Worm (Caenorhabditis elegans) whole organism, L4 larva: ENCODE data around the gene K01G5.10.

Experiments used
- F26F4.8 ChIP-seq: fragments of 200-800 bp; sonication (Bioruptor generic); conservative IDR thresholded peaks from 2 replicates; pipeline ENCODE4 v1.3.6; 2022; ENCODE audit warnings: missing genetic modification characterization, missing compliant biosample characterization
- F37D6.2 ChIP-seq: sonication (generic microtip); optimal IDR thresholded peaks from 2 replicates; lab custom pipeline; 2016; ENCODE audit warnings: mild to moderate bottlenecking, missing genetic modification characterization, missing compliant biosample characterization
- F49E8.2 ChIP-seq: sonication (generic microtip); optimal IDR thresholded peaks from 2 replicates; lab custom pipeline; 2016; ENCODE audit warnings: missing compliant biosample characterization, mild to moderate bottlenecking, missing genetic modification characterization, borderline replicate concordance
- R02D3.7 ChIP-seq: fragments of 150-350 bp; sonication (generic microtip); optimal IDR thresholded peaks from 3 replicates; lab custom pipeline; 2014; ENCODE audit warnings: missing biosample characterization, missing genetic modification characterization
- T20F7.1 ChIP-seq: fragments of 200-800 bp; sonication (Bioruptor generic); optimal IDR thresholded peaks from 2 replicates; lab custom pipeline; 2018; ENCODE audit warnings: mild to moderate bottlenecking, missing genetic modification characterization, missing compliant biosample characterization
- T26A8.4 ChIP-seq: fragments of 200-800 bp; sonication (Bioruptor generic); IDR thresholded peaks from 2 replicates; pipeline ENCODE4 v1.3.6; 2022; ENCODE audit warnings: missing genetic modification characterization, missing compliant biosample characterization
- Y105C5A.15 ChIP-seq: fragments of 200-800 bp; sonication (Bioruptor generic); IDR thresholded peaks from 2 replicates; pipeline ENCODE4 v1.3.6; 2022; ENCODE audit warnings: missing genetic modification characterization, missing compliant biosample characterization
- Y48G9A.11 ChIP-seq: fragments of 200-800 bp; sonication (Bioruptor generic); IDR thresholded peaks from 2 replicates; pipeline ENCODE4 v1.3.6; 2022; ENCODE audit warnings: missing genetic modification reagents, missing genetic modification characterization, missing compliant biosample characterization
- Y75B8A.6 ChIP-seq: fragments of 200-800 bp; sonication (Bioruptor generic); IDR thresholded peaks from 2 replicates; pipeline ENCODE4 v1.3.6; 2022; ENCODE audit warnings: missing genetic modification reagents, missing genetic modification characterization, missing compliant biosample characterization
- ZK337.2 ChIP-seq: fragments of 200-800 bp; sonication (Bioruptor generic); IDR thresholded peaks from 2 replicates; pipeline ENCODE4 v1.3.6; 2022; ENCODE audit warnings: missing genetic modification reagents, missing genetic modification characterization, missing compliant biosample characterization
- ama-1 ChIP-seq: fragments of 150-350 bp; optimal IDR thresholded peaks from 2 replicates; lab custom pipeline; 2014; ENCODE audit warnings: inconsistent platforms, mixed read lengths
- ceh-82 ChIP-seq: sonication (generic microtip); optimal IDR thresholded peaks from 2 replicates; lab custom pipeline; 2017; ENCODE audit warnings: missing biosample characterization, missing genetic modification characterization
- cey-2 ChIP-seq: sonication (generic microtip); optimal IDR thresholded peaks from 3 replicates; lab custom pipeline; 2017; ENCODE audit warnings: missing genetic modification characterization, mild to moderate bottlenecking, missing compliant biosample characterization, antibody characterized with exemption, borderline replicate concordance; ENCODE audit not compliant: insufficient read depth
- ctbp-1 ChIP-seq: fragments of 200-800 bp; sonication (Bioruptor generic); IDR thresholded peaks from 2 replicates; pipeline ENCODE4 v1.3.6; 2022; ENCODE audit warnings: missing genetic modification reagents, missing genetic modification characterization, missing compliant biosample characterization
- daf-16 ChIP-seq, 3 experiments: sonication (generic microtip); optimal IDR thresholded peaks; 2 replicates each; lab custom pipeline; 2016 to 2017; ENCODE audit warnings: missing genetic modification characterization in 3 of 3, missing genetic modification reagents in 3 of 3, mild to moderate bottlenecking in 2 of 3, missing compliant biosample characterization in 2 of 3, missing biosample characterization in 1 of 3, moderate library complexity in 1 of 3
- daf-19 ChIP-seq: fragments of 200-800 bp; sonication (Bioruptor generic); conservative IDR thresholded peaks from 2 replicates; pipeline ENCODE4 v1.3.6; 2022; ENCODE audit warnings: missing genetic modification characterization, missing compliant biosample characterization
- daf-8 ChIP-seq: fragments of 200-800 bp; sonication (Bioruptor generic); IDR thresholded peaks from 2 replicates; pipeline ENCODE4 v1.3.6; 2022; ENCODE audit warnings: missing genetic modification characterization, missing compliant biosample characterization
- dmd-8 ChIP-seq: fragments of 200-800 bp; sonication (Bioruptor generic); IDR thresholded peaks from 2 replicates; pipeline ENCODE4 v1.3.6; 2022; ENCODE audit warnings: missing genetic modification characterization, missing compliant biosample characterization
- dmd-9 ChIP-seq: fragments of 200-800 bp; sonication (Bioruptor generic); IDR thresholded peaks from 2 replicates; pipeline ENCODE4 v1.3.6; 2022; ENCODE audit warnings: missing genetic modification reagents, missing genetic modification characterization, missing compliant biosample characterization
- egl-27 ChIP-seq: sonication (generic microtip); optimal IDR thresholded peaks from 3 replicates; lab custom pipeline; 2017; ENCODE audit warnings: missing biosample characterization, missing genetic modification reagents, missing genetic modification characterization
- fos-1 ChIP-seq: fragments of 150-350 bp; optimal IDR thresholded peaks from 2 replicates; lab custom pipeline; 2014; ENCODE audit warnings: missing biosample characterization, missing genetic modification characterization
- hlh-11 ChIP-seq: fragments of 200-800 bp; sonication (Bioruptor generic); optimal IDR thresholded peaks from 2 replicates; lab custom pipeline; 2018; ENCODE audit warnings: mild to moderate bottlenecking, missing genetic modification characterization, missing compliant biosample characterization
- hlh-30 ChIP-seq: sonication (generic microtip); optimal IDR thresholded peaks from 2 replicates; lab custom pipeline; 2017; ENCODE audit warnings: antibody characterized with exemption, mild to moderate bottlenecking, missing genetic modification characterization, missing compliant biosample characterization; ENCODE audit not compliant: insufficient read depth
- hmg-1.1 ChIP-seq: fragments of 200-800 bp; sonication (Bioruptor generic); IDR thresholded peaks from 2 replicates; pipeline ENCODE4 v1.3.6; 2022; ENCODE audit warnings: missing genetic modification reagents, missing genetic modification characterization, missing compliant biosample characterization
- lim-7 ChIP-seq: fragments of 200-800 bp; sonication (Bioruptor generic); IDR thresholded peaks from 2 replicates; pipeline ENCODE4 v1.3.6; 2022; ENCODE audit warnings: missing genetic modification characterization, missing compliant biosample characterization
- lin-1 ChIP-seq: fragments of 200-800 bp; sonication (Bioruptor generic); IDR thresholded peaks from 2 replicates; pipeline ENCODE4 v1.3.6; 2022; ENCODE audit warnings: missing genetic modification reagents, missing genetic modification characterization, missing compliant biosample characterization
- lin-13 ChIP-seq: fragments of 150-350 bp; optimal IDR thresholded peaks from 2 replicates; lab custom pipeline; 2014; ENCODE audit warnings: missing biosample characterization, missing genetic modification reagents, missing genetic modification characterization
- lin-15B ChIP-seq: fragments of 150-350 bp; sonication (generic microtip); optimal IDR thresholded peaks from 3 replicates; lab custom pipeline; 2014; ENCODE audit warnings: missing biosample characterization, missing genetic modification characterization
- lin-29 ChIP-seq: fragments of 200-800 bp; sonication (Bioruptor generic); IDR thresholded peaks from 2 replicates; pipeline ENCODE4 v1.3.6; 2022; ENCODE audit warnings: missing genetic modification reagents, missing genetic modification characterization, missing compliant biosample characterization
- lin-39 ChIP-seq: fragments of 150-350 bp; optimal IDR thresholded peaks from 2 replicates; lab custom pipeline; 2014; ENCODE audit warnings: missing biosample characterization, missing genetic modification reagents, missing genetic modification characterization
- lir-3 ChIP-seq: sonication (generic microtip); optimal IDR thresholded peaks from 2 replicates; lab custom pipeline; 2016; ENCODE audit warnings: mild to moderate bottlenecking, missing genetic modification characterization, missing compliant biosample characterization
- lsy-2 ChIP-seq, 2 experiments: fragments of 150-350 bp in 1 of 2; sonication (generic microtip) in 1 of 2; optimal IDR thresholded peaks; 2 replicates each; lab custom pipeline; 2014 to 2017; ENCODE audit warnings: missing biosample characterization in 2 of 2, missing genetic modification characterization in 2 of 2
- mep-1 ChIP-seq: fragments of 150-350 bp; sonication (generic microtip); optimal IDR thresholded peaks from 3 replicates; lab custom pipeline; 2014; ENCODE audit warnings: missing biosample characterization, missing genetic modification characterization
- mes-2 ChIP-seq: sonication (generic microtip); optimal IDR thresholded peaks from 2 replicates; lab custom pipeline; 2016; ENCODE audit warnings: missing genotype, mild to moderate bottlenecking, missing genetic modification characterization, missing compliant biosample characterization; ENCODE audit not compliant: poor library complexity, severe bottlenecking
- mxl-3 ChIP-seq: fragments of 200-800 bp; sonication (Bioruptor generic); optimal IDR thresholded peaks from 2 replicates; lab custom pipeline; 2018; ENCODE audit warnings: mild to moderate bottlenecking, missing genetic modification characterization, missing compliant biosample characterization
- nhr-102 ChIP-seq: sonication (generic microtip); optimal IDR thresholded peaks from 2 replicates; lab custom pipeline; 2016; ENCODE audit warnings: mild to moderate bottlenecking, missing genetic modification characterization, moderate library complexity, missing compliant biosample characterization
- nhr-11 ChIP-seq: fragments of 150-350 bp; optimal IDR thresholded peaks from 2 replicates; lab custom pipeline; 2014; ENCODE audit warnings: missing biosample characterization, missing genetic modification characterization
- nhr-111 ChIP-seq: fragments of 200-800 bp; sonication (Bioruptor generic); optimal IDR thresholded peaks from 2 replicates; lab custom pipeline; 2018; ENCODE audit warnings: mild to moderate bottlenecking, missing genetic modification characterization, missing compliant biosample characterization
- nhr-237 ChIP-seq: sonication (generic microtip); optimal IDR thresholded peaks from 2 replicates; lab custom pipeline; 2017; ENCODE audit warnings: missing biosample characterization, missing genetic modification characterization
- nhr-25 ChIP-seq: sonication (generic microtip); optimal IDR thresholded peaks from 2 replicates; lab custom pipeline; 2017; ENCODE audit warnings: missing genetic modification characterization, mild to moderate bottlenecking, missing compliant biosample characterization, antibody characterized with exemption, moderate library complexity, borderline replicate concordance; ENCODE audit not compliant: insufficient read depth
- nhr-28 ChIP-seq: fragments of 150-350 bp; optimal IDR thresholded peaks from 2 replicates; lab custom pipeline; 2014; ENCODE audit warnings: missing biosample characterization, missing genetic modification characterization
- nhr-41 ChIP-seq: fragments of 200-800 bp; sonication (Bioruptor generic); IDR thresholded peaks from 2 replicates; pipeline ENCODE4 v1.3.6; 2022; ENCODE audit warnings: missing genetic modification reagents, missing genetic modification characterization, missing compliant biosample characterization
- nhr-42 ChIP-seq: fragments of 200-800 bp; sonication (Bioruptor generic); IDR thresholded peaks from 2 replicates; pipeline ENCODE4 v1.3.6; 2022; ENCODE audit warnings: missing genetic modification characterization, missing compliant biosample characterization
- nhr-48 ChIP-seq: sonication (generic microtip); optimal IDR thresholded peaks from 2 replicates; lab custom pipeline; 2016; ENCODE audit warnings: mild to moderate bottlenecking, missing genetic modification characterization, missing compliant biosample characterization
- rbr-2 ChIP-seq: sonication (generic microtip); optimal IDR thresholded peaks from 2 replicates; lab custom pipeline; 2016; ENCODE audit warnings: missing genotype, missing genetic modification characterization, missing compliant biosample characterization
- saeg-2 ChIP-seq: fragments of 200-800 bp; sonication (Bioruptor generic); IDR thresholded peaks from 2 replicates; pipeline ENCODE4 v1.3.6; 2022; ENCODE audit warnings: missing genetic modification reagents, missing genetic modification characterization, missing compliant biosample characterization
- spr-3 ChIP-seq: fragments of 200-800 bp; sonication (Bioruptor generic); optimal IDR thresholded peaks from 2 replicates; lab custom pipeline; 2018; ENCODE audit warnings: mild to moderate bottlenecking, missing genetic modification characterization, missing compliant biosample characterization
- vab-7 ChIP-seq: fragments of 200-800 bp; sonication (Bioruptor generic); IDR thresholded peaks from 2 replicates; pipeline ENCODE4 v1.3.6; 2022; ENCODE audit warnings: missing genetic modification reagents, missing genetic modification characterization, missing compliant biosample characterization

Gene K01G5.10

DNA sequence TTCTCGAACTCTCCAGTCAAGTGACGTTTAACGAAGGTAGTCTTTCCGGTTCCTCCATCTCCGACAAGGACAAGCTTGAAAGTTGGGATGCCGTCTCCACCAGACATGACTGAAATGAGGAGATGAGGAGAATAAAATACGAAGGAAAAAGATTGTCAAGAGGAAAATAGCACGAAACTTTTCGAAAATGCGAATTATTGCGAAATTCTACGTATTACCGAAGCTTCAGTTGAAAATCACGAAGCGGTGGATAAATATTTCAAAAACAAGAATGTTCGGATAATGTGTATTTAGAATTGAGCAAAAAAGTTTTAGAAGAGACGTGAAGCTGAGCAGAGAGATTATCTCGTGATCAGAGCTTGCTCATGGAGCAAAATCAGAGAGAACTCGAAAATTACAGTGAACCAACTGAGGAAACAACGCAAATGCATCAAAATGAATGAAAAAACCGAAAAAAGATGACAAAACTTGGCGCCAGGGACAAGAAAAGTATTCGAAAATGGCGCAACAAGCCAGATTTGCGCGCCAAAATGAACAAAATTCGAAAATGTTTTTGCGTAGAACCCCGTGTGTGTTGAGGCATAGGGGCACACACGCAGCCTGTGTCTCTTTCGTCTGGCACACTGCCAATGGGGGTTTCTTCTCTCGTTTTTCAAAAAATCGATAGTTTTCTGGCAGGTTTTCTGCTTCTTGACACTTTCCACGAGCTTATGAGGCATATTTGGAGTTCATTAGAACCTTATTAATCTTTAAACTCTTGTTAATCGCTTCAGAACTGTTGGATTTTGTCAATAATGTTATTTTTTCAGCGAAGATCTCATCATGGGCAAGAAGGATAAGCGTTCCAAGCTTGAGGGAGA, 10.5 kb downstream of the K01G5.10 start, which contains the start of the genes ran-1 and dkc-1 (continued):
- TF ChIP-seq saeg-2 = no peak
- peak; percentile 27 for TF ChIP-seq ama-1 (lab: Kevin White, UChicago)
- TF ChIP-seq lir-3 (tag; lab: Kevin White, UChicago) = no peak
- TF ChIP-seq egl-27 (tag; lab: Kevin White, UChicago) = no peak
- TF ChIP-seq hlh-11 = peak; percentile 58
- TF ChIP-seq lin-15B = no peak
- peak; percentile 12 for TF ChIP-seq nhr-102
- no peak for TF ChIP-seq lim-7 (GFP tag; lab: Robert Waterston, UW)
- TF ChIP-seq nhr-25 (tag; lab: Kevin White, UChicago) = peak; percentile 13
- no peak for TF ChIP-seq Y105C5A.15
- peak; percentile 79 for TF ChIP-seq hmg-1.1
- peak; percentile 68 for TF ChIP-seq nhr-11 (tag; lab: Kevin White, UChicago)
- peak; percentile 84 for TF ChIP-seq mes-2
- TF ChIP-seq nhr-237 (tag; lab: Kevin White, UChicago) = no peak
- no peak for TF ChIP-seq R02D3.7
- TF ChIP-seq rbr-2 = peak; percentile 73
- no peak for TF ChIP-seq nhr-42 (GFP tag; lab: Robert Waterston, UW)
- peak; percentile 87 for TF ChIP-seq lin-13
- TF ChIP-seq daf-8 (GFP tag; lab: Robert Waterston, UW) = no peak
- TF ChIP-seq daf-16 (GFP tag; optimal IDR thresholded peaks at IDR 0.05; lab: Kevin White, UChicago) = no peak
- peak; percentile 46 for TF ChIP-seq daf-16 (tag; optimal IDR thresholded peaks at IDR 0.05; lab: Kevin White, UChicago)
- no peak for TF ChIP-seq ceh-82 (tag; lab: Kevin White, UChicago)
- TF ChIP-seq mep-1 (tag; lab: Kevin White, UChicago) = peak; percentile 79
- TF ChIP-seq fos-1 = no peak
- TF ChIP-seq nhr-41 (GFP tag; lab: Robert Waterston, UW) = no peak
- TF ChIP-seq nhr-48 (tag; lab: Kevin White, UChicago) = peak; percentile 12
- no peak for TF ChIP-seq dmd-8 (GFP tag; lab: Robert Waterston, UW)
- no peak; the same call in 1 of the 2 replicates for TF ChIP-seq T26A8.4 (GFP tag; lab: Robert Waterston, UW)
- TF ChIP-seq F37D6.2 (tag; lab: Kevin White, UChicago) = peak; percentile 15
- TF ChIP-seq Y48G9A.11 (GFP tag; lab: Robert Waterston, UW) = peak; percentile 67
- TF ChIP-seq dmd-9 = peak; percentile 59; the same call in 1 of the 2 replicates
- peak; percentile 9 for TF ChIP-seq mxl-3
- no peak for TF ChIP-seq lin-1
- TF ChIP-seq spr-3 (GFP tag; lab: Kevin White, UChicago) = no peak
- TF ChIP-seq T20F7.1 = no peak
- peak; percentile 54 for TF ChIP-seq nhr-28 (tag; lab: Kevin White, UChicago)
- TF ChIP-seq cey-2 = no peak
- TF ChIP-seq F26F4.8 (GFP tag; lab: Robert Waterston, UW) = no peak
- no peak for TF ChIP-seq ZK337.2
- TF ChIP-seq lin-39 = no peak
- peak; percentile 44 for TF ChIP-seq F49E8.2 (tag; lab: Kevin White, UChicago)
- no peak for TF ChIP-seq daf-19 (GFP tag; lab: Robert Waterston, UW)
- TF ChIP-seq hlh-30 (tag; lab: Kevin White, UChicago) = peak; percentile 66
- peak in 1 of 2 experiments; percentile 85 for TF ChIP-seq lsy-2 (tag; optimal IDR thresholded peaks at IDR 0.05; lab: Kevin White, UChicago)
- no peak for TF ChIP-seq ctbp-1 (GFP tag; lab: Robert Waterston, UW)
- peak; percentile 68 for TF ChIP-seq vab-7
- no peak for TF ChIP-seq Y75B8A.6 (GFP tag; lab: Robert Waterston, UW)
- no peak for TF ChIP-seq nhr-111 (GFP tag; lab: Kevin White, UChicago)
- no peak for TF ChIP-seq lin-29 (GFP tag; lab: Robert Waterston, UW)
